Worm (Caenorhabditis elegans): ENCODE data around the gene kcnl-1.

kcnl-1 gene

ce11 chrV:19623523-19624312 lies 58.5 kb downstream of the kcnl-1 start (continued):
- TF ChIP-seq dpl-1 (GFP tag; optimal IDR thresholded peaks at IDR 0.05) = no peak
- TF ChIP-seq nhr-77 (tag; optimal IDR thresholded peaks at IDR 0.05) = no peak
- TF ChIP-seq ztf-11 (tag; optimal IDR thresholded peaks at IDR 0.05) = no peak
- no peak for TF ChIP-seq tbx-2 (tag; optimal IDR thresholded peaks at IDR 0.05)
- TF ChIP-seq nhr-71 (tag; optimal IDR thresholded peaks at IDR 0.05) = no peak
- TF ChIP-seq nhr-47 (tag; optimal IDR thresholded peaks at IDR 0.05) = no peak
- TF ChIP-seq sox-4 (tag; optimal IDR thresholded peaks at IDR 0.05) = no peak
- no peak for TF ChIP-seq C16A3.4 (tag; optimal IDR thresholded peaks at IDR 0.05)
- no peak for TF ChIP-seq snu-23 (GFP tag; optimal IDR thresholded peaks at IDR 0.05)
- peak; percentile 16 for TF ChIP-seq elt-2 (tag; optimal IDR thresholded peaks at IDR 0.05)
- no peak for TF ChIP-seq ceh-88 (GFP tag; IDR thresholded peaks at IDR 0.05)
- no peak for TF ChIP-seq mab-9 (GFP tag; IDR thresholded peaks at IDR 0.05)
- peak; percentile 16 for TF ChIP-seq nhr-85 (tag)
- no peak for TF ChIP-seq ztf-4 (tag; optimal IDR thresholded peaks at IDR 0.05)
- TF ChIP-seq swsn-7 (tag; optimal IDR thresholded peaks at IDR 0.05) = no peak
- TF ChIP-seq fkh-8 (tag; optimal IDR thresholded peaks at IDR 0.05) = no peak
- no peak for TF ChIP-seq rnt-1 (tag; optimal IDR thresholded peaks at IDR 0.05)
- TF ChIP-seq blmp-1 (tag; optimal IDR thresholded peaks at IDR 0.05) = peak; percentile 37
- no peak for TF ChIP-seq aha-1 (tag; optimal IDR thresholded peaks at IDR 0.05)
- no peak for TF ChIP-seq ceh-63 (GFP tag; optimal IDR thresholded peaks at IDR 0.05)
- TF ChIP-seq dsc-1 (tag; optimal IDR thresholded peaks at IDR 0.05) = no peak

ce11 chrV:19624749-19625148 lies 59.6 kb downstream of the kcnl-1 start, which contains the start of gene dyf-19:
dyf-19 (plus strand) TSS chrV:19625049.
- TF ChIP-seq elt-2 (tag; optimal IDR thresholded peaks at IDR 0.05) (no peak), nhr-85 (tag) (no peak), lin-13 (GFP tag; optimal IDR thresholded peaks at IDR 0.05) (no peak), mdl-1 (tag; optimal IDR thresholded peaks at IDR 0.05) (no peak), dsc-1 (tag; optimal IDR thresholded peaks at IDR 0.05) (no peak), egl-27 (tag; optimal IDR thresholded peaks at IDR 0.05) (no peak), nhr-19 (GFP tag; conservative IDR thresholded peaks at IDR 0.05) (no peak), fkh-10 (GFP tag; optimal IDR thresholded peaks at IDR 0.05) (no peak), pax-3 (tag; optimal IDR thresholded peaks at IDR 0.05) (no peak), elt-3 (tag; optimal IDR thresholded peaks at IDR 0.05) (no peak), nhr-47 (tag; optimal IDR thresholded peaks at IDR 0.05) (no peak), hpl-2 (GFP tag; optimal IDR thresholded peaks at IDR 0.05) (no peak), grh-1 (GFP tag; IDR thresholded peaks at IDR 0.05) (no peak), nhr-90 (tag; optimal IDR thresholded peaks at IDR 0.05; ENCODE audit: poor library complexity) (no peak), lir-3 (tag; optimal IDR thresholded peaks at IDR 0.05; ENCODE audit: poor library complexity) (no peak), nhr-237 (tag; optimal IDR thresholded peaks at IDR 0.05) (no peak), mef-2 (tag; optimal IDR thresholded peaks at IDR 0.05) (no peak), ces-1 (GFP tag; optimal IDR thresholded peaks at IDR 0.05) (no peak), ceh-88 (GFP tag; IDR thresholded peaks at IDR 0.05) (no peak), aly-2 (tag; optimal IDR thresholded peaks at IDR 0.05) (no peak)

- TF ChIP-seq efl-1 (optimal IDR thresholded peaks at IDR 0.05) (no peak), efl-1 (GFP tag; optimal IDR thresholded peaks at IDR 0.05 in 1 of 2) (peak in 1 of 2 experiments; percentile 19), pag-3 (tag; optimal IDR thresholded peaks at IDR 0.05; ENCODE audit: borderline replicate concordance, insufficient read depth) (no peak)
Measured at ce11 chrV:19625719-19626118, 60.5 kb downstream of the kcnl-1 start.

Data from whole organism, L1 larva.